Fruit fly (Drosophila melanogaster) whole organism, embryonic: ENCODE results near the gene CG13407.

Experiments used
- ATbp ChIP-seq: fragments of 200-800 bp; sonication (Bioruptor generic); optimal IDR thresholded peaks from 2 replicates; lab custom pipeline; 2017; ENCODE audit warnings: missing biosample characterization, mild to moderate bottlenecking, missing genetic modification characterization, missing genetic modification reagents
- CG10267 ChIP-seq: fragments of 200-800 bp; sonication (Bioruptor generic); optimal IDR thresholded peaks from 2 replicates; lab custom pipeline; 2018; ENCODE audit warnings: missing biosample characterization, mild to moderate bottlenecking, missing genetic modification characterization, moderate library complexity
- CG10959 ChIP-seq: fragments of 200-800 bp; sonication (Bioruptor generic); IDR thresholded peaks from 2 replicates; pipeline ENCODE4 v1.3.6; 2022; ENCODE audit warnings: missing biosample characterization, missing genetic modification characterization
- CG12104 ChIP-seq: fragments of 200-800 bp; sonication (Bioruptor generic); optimal IDR thresholded peaks from 3 replicates; lab custom pipeline; 2016; ENCODE audit warnings: missing biosample characterization, missing genetic modification characterization
- CG13123 ChIP-seq: fragments of 200-800 bp; sonication (Bioruptor generic); optimal IDR thresholded peaks from 2 replicates; lab custom pipeline; 2016; ENCODE audit warnings: missing biosample characterization, missing genetic modification characterization
- CG13624 ChIP-seq: fragments of 200-800 bp; sonication (Bioruptor generic); optimal IDR thresholded peaks from 2 replicates; lab custom pipeline; 2016; ENCODE audit warnings: missing biosample characterization, missing genetic modification characterization
- CG15479 ChIP-seq: fragments of 200-800 bp; sonication (Bioruptor generic); optimal IDR thresholded peaks from 3 replicates; lab custom pipeline; 2019; ENCODE audit warnings: missing biosample characterization, mild to moderate bottlenecking, missing genetic modification characterization, moderate library complexity
- CG1603 ChIP-seq: fragments of 200-800 bp; sonication (Bioruptor generic); optimal IDR thresholded peaks from 2 replicates; lab custom pipeline; 2019; ENCODE audit warnings: missing biosample characterization, mild to moderate bottlenecking, missing genetic modification characterization, moderate library complexity
- CG17359 ChIP-seq: fragments of 200-800 bp; sonication (Bioruptor generic); optimal IDR thresholded peaks from 3 replicates; lab custom pipeline; 2018; ENCODE audit warnings: missing biosample characterization, mild to moderate bottlenecking, missing genetic modification characterization, moderate library complexity
- CG2202 ChIP-seq: fragments of 200-800 bp; sonication (Bioruptor generic); optimal IDR thresholded peaks from 2 replicates; lab custom pipeline; 2018; ENCODE audit warnings: missing biosample characterization, mild to moderate bottlenecking, missing genetic modification characterization
- CG3726 ChIP-seq: fragments of 200-800 bp; sonication (Bioruptor generic); IDR thresholded peaks from 3 replicates; pipeline ENCODE4, ENCODE4 v1.3.6; 2022; ENCODE audit warnings: missing biosample characterization, missing genetic modification characterization
- CG4328 ChIP-seq: fragments of 200-800 bp; sonication (Bioruptor generic); optimal IDR thresholded peaks from 3 replicates; lab custom pipeline; 2017; ENCODE audit warnings: missing biosample characterization, missing genetic modification reagents, missing genetic modification characterization
- CG5953 ChIP-seq: fragments of 200-800 bp; sonication (Bioruptor generic); IDR thresholded peaks from 2 replicates; pipeline ENCODE4 v1.3.6; 2022; ENCODE audit warnings: missing biosample characterization, missing genetic modification characterization
- CG7357 ChIP-seq: fragments of 200-800 bp; sonication (Bioruptor generic); IDR thresholded peaks from 3 replicates; pipeline ENCODE4 v1.3.6; 2022; ENCODE audit warnings: missing biosample characterization, missing genetic modification characterization
- CG8359 ChIP-seq: fragments of 200-800 bp; sonication (Bioruptor generic); optimal IDR thresholded peaks from 2 replicates; lab custom pipeline; 2017; ENCODE audit warnings: missing biosample characterization, mild to moderate bottlenecking, missing genetic modification characterization, borderline replicate concordance
- CG8388 ChIP-seq: fragments of 200-800 bp; sonication (Bioruptor generic); optimal IDR thresholded peaks from 2 replicates; lab custom pipeline; 2019; ENCODE audit warnings: missing biosample characterization, mild to moderate bottlenecking, missing genetic modification characterization, moderate library complexity
- CG8478 ChIP-seq: fragments of >200 bp; optimal IDR thresholded peaks from 2 replicates; lab custom pipeline; 2018
- CG9437 ChIP-seq: fragments of 200-800 bp; sonication (Bioruptor generic); optimal IDR thresholded peaks from 2 replicates; lab custom pipeline; 2018; ENCODE audit warnings: missing biosample characterization, mild to moderate bottlenecking, missing genetic modification characterization
- CG9797 ChIP-seq: fragments of 200-800 bp; sonication (Bioruptor generic); optimal IDR thresholded peaks from 3 replicates; lab custom pipeline; 2018; ENCODE audit warnings: missing biosample characterization, mild to moderate bottlenecking, missing genetic modification characterization
- CrebB ChIP-seq: fragments of 200-800 bp; sonication (Bioruptor generic); optimal IDR thresholded peaks from 3 replicates; lab custom pipeline; 2018; ENCODE audit warnings: missing biosample characterization, mild to moderate bottlenecking, missing genetic modification characterization
- D19A ChIP-seq: fragments of 200-800 bp; optimal IDR thresholded peaks from 3 replicates; lab custom pipeline; 2019; ENCODE audit warnings: missing biosample characterization, mild to moderate bottlenecking, missing genetic modification characterization, moderate library complexity
- Dip2 ChIP-seq: fragments of 200-800 bp; sonication (Bioruptor generic); IDR thresholded peaks from 2 replicates; pipeline ENCODE4 v1.3.6; 2022; ENCODE audit warnings: missing biosample characterization, missing genetic modification characterization
- Gug ChIP-seq: fragments of 200-800 bp; sonication (Bioruptor generic); IDR thresholded peaks from 4 replicates; pipeline ENCODE4 v1.3.6; 2022; ENCODE audit warnings: missing biosample characterization, missing genetic modification characterization
- Lpt ChIP-seq: fragments of >200 bp; optimal IDR thresholded peaks from 2 replicates; lab custom pipeline; 2018; ENCODE audit warnings: missing biosample characterization, missing genetic modification characterization
- MBD-R2 ChIP-seq: fragments of 200-800 bp; sonication (Bioruptor generic); IDR thresholded peaks from 2 replicates; pipeline ENCODE4 v1.3.6; 2022; ENCODE audit warnings: missing biosample characterization, missing genetic modification characterization
- MTF-1 ChIP-seq: fragments of 200-800 bp; sonication (Bioruptor generic); optimal IDR thresholded peaks from 2 replicates; lab custom pipeline; 2018; ENCODE audit warnings: missing biosample characterization, mild to moderate bottlenecking, missing genetic modification characterization, borderline replicate concordance
- Med ChIP-seq: fragments of 200-800 bp; sonication (Bioruptor generic); peaks from one replicate; lab custom pipeline; 2016; ENCODE audit warnings: missing biosample characterization, missing genetic modification characterization, mild to moderate bottlenecking, inconsistent platforms, moderate library complexity
- Ravus ChIP-seq: fragments of 200-800 bp; sonication (Bioruptor generic); IDR thresholded peaks from 2 replicates; pipeline ENCODE4 v1.3.6; 2022; ENCODE audit warnings: missing biosample characterization, missing genetic modification characterization
- Scr ChIP-seq: fragments of 200-800 bp; sonication (Bioruptor generic); IDR thresholded peaks from 2 replicates; pipeline ENCODE4 v1.3.6; 2022; ENCODE audit warnings: missing biosample characterization, missing genetic modification characterization; ENCODE audit not compliant: partially characterized antibody
- Sox100B ChIP-seq: fragments of 200-800 bp; sonication (Bioruptor generic); optimal IDR thresholded peaks from 3 replicates; lab custom pipeline; 2018; ENCODE audit warnings: missing biosample characterization, mild to moderate bottlenecking, missing genetic modification characterization
- TFAM ChIP-seq: fragments of 200-800 bp; sonication (Bioruptor generic); optimal IDR thresholded peaks from 2 replicates; lab custom pipeline; 2017; ENCODE audit warnings: missing biosample characterization, missing genetic modification characterization, inconsistent platforms
- Xrp1 ChIP-seq: fragments of 200-800 bp; sonication (Bioruptor generic); IDR thresholded peaks from 2 replicates; pipeline ENCODE4 v1.3.6; 2022; ENCODE audit warnings: missing biosample characterization, missing genetic modification characterization
- ab ChIP-seq: fragments of 200-800 bp; sonication (Bioruptor generic); optimal IDR thresholded peaks from 2 replicates; lab custom pipeline; 2016; ENCODE audit warnings: missing biosample characterization, missing genetic modification characterization
- al ChIP-seq: fragments of 200-800 bp; sonication (Bioruptor generic); IDR thresholded peaks from 2 replicates; pipeline ENCODE4 v1.3.6; 2022; ENCODE audit warnings: missing biosample characterization, missing genetic modification characterization
- cg ChIP-seq: fragments of 200-800 bp; sonication (Bioruptor generic); optimal IDR thresholded peaks from 3 replicates; lab custom pipeline; 2019; ENCODE audit warnings: missing biosample characterization, mild to moderate bottlenecking, missing genetic modification characterization, moderate library complexity
- chif ChIP-seq, 2 experiments: fragments of 200-800 bp; sonication (Bioruptor generic); optimal IDR thresholded peaks; 3 replicates each; lab custom pipeline; 2016; ENCODE audit warnings: missing biosample characterization in 2 of 2, missing genetic modification characterization in 2 of 2
- chm ChIP-seq: fragments of 200-800 bp; sonication (Bioruptor generic); IDR thresholded peaks from 2 replicates; pipeline ENCODE4 v1.3.6; 2022; ENCODE audit warnings: missing biosample characterization, missing genetic modification characterization
- danr ChIP-seq: fragments of 200-800 bp; sonication (Bioruptor generic); IDR thresholded peaks from 2 replicates; pipeline ENCODE4 v1.3.6; 2022; ENCODE audit warnings: missing biosample characterization, missing genetic modification characterization
- dmrt99B ChIP-seq: fragments of 200-800 bp; sonication (Bioruptor generic); optimal IDR thresholded peaks from 2 replicates; lab custom pipeline; 2018; ENCODE audit warnings: missing biosample characterization, mild to moderate bottlenecking, missing genetic modification characterization, moderate library complexity
- dysf ChIP-seq: fragments of 200-800 bp; sonication (Bioruptor generic); IDR thresholded peaks from 3 replicates; pipeline ENCODE4 v1.3.6; 2022; ENCODE audit warnings: missing biosample characterization, missing genetic modification characterization
- en ChIP-seq: fragments of 200-800 bp; sonication (Bioruptor generic); optimal IDR thresholded peaks from 2 replicates; lab custom pipeline; 2016; ENCODE audit warnings: missing biosample characterization, missing genetic modification characterization
- gem ChIP-seq: fragments of 200-800 bp; sonication (Bioruptor generic); optimal IDR thresholded peaks from 2 replicates; lab custom pipeline; 2019; ENCODE audit warnings: missing biosample characterization, mild to moderate bottlenecking, missing genetic modification characterization, moderate library complexity
- grn ChIP-seq: fragments of 200-800 bp; sonication (Bioruptor generic); optimal IDR thresholded peaks from 3 replicates; lab custom pipeline; 2017; ENCODE audit warnings: missing biosample characterization, missing genetic modification characterization
- gt ChIP-seq: fragments of 200-800 bp; sonication (Bioruptor generic); IDR thresholded peaks from 2 replicates; pipeline ENCODE4 v1.3.6; 2022; ENCODE audit warnings: missing biosample characterization, missing genetic modification characterization
- lmd ChIP-seq: fragments of 200-800 bp; sonication (Bioruptor generic); IDR thresholded peaks from 2 replicates; pipeline ENCODE4 v1.3.6; 2022; ENCODE audit warnings: missing biosample characterization, missing genetic modification characterization
- org-1 ChIP-seq: fragments of 200-800 bp; sonication (Bioruptor generic); optimal IDR thresholded peaks from 2 replicates; lab custom pipeline; 2017; ENCODE audit warnings: missing biosample characterization, missing genetic modification characterization
- ranshi ChIP-seq: fragments of 200-800 bp; sonication (Bioruptor generic); IDR thresholded peaks from 2 replicates; pipeline ENCODE4 v1.3.6; 2022; ENCODE audit warnings: missing biosample characterization, missing genetic modification characterization
- twi ChIP-seq: fragments of 200-800 bp; optimal IDR thresholded peaks from 2 replicates; lab custom pipeline; 2019; ENCODE audit warnings: missing biosample characterization, mild to moderate bottlenecking, missing genetic modification characterization, moderate library complexity
- vfl ChIP-seq: fragments of 200-800 bp; sonication (Bioruptor generic); optimal IDR thresholded peaks from 2 replicates; lab custom pipeline; 2016; ENCODE audit warnings: missing biosample characterization, missing genetic modification characterization

The CG13407 gene

dm6 chr3R:22145425-22146411 lies 42.5 kb downstream of the CG13407 start (continued):
- peak; percentile 75 for TF ChIP-seq CG17359
- TF ChIP-seq ranshi (GFP tag; lab: Robert Waterston, UW) = peak; percentile 85; the same call in 1 of the 2 replicates
- no peak for TF ChIP-seq TFAM (GFP tag; lab: Kevin White, UChicago)
- peak; percentile 51 for TF ChIP-seq en (GFP tag; lab: Kevin White, UChicago)
- TF ChIP-seq CG3726 (GFP tag; lab: Robert Waterston, UW) = peak; percentile 62; the same call in 1 of the 3 replicates
- TF ChIP-seq CG12104 (GFP tag; lab: Kevin White, UChicago) = peak; percentile 1
- TF ChIP-seq gem (tag; lab: Kevin White, UChicago) = peak; percentile 86
- no peak for TF ChIP-seq Scr (GFP tag; lab: Robert Waterston, UW)
- peak; percentile 67 for TF ChIP-seq twi
- peak; percentile 76 for TF ChIP-seq CG5953 (GFP tag; lab: Robert Waterston, UW)
- TF ChIP-seq CG9437 (GFP tag; lab: Kevin White, UChicago) = peak; percentile 61
- TF ChIP-seq org-1 (GFP tag; lab: Kevin White, UChicago) = peak; percentile 65
- peak; percentile 62 for TF ChIP-seq CG8359
- TF ChIP-seq cg (GFP tag; lab: Kevin White, UChicago) = peak; percentile 31
- TF ChIP-seq dmrt99B (tag; lab: Kevin White, UChicago) = peak; percentile 91
- peak; percentile 17 for TF ChIP-seq CG4328 (GFP tag; lab: Kevin White, UChicago)
- peak; percentile 76 for TF ChIP-seq ATbp (GFP tag; lab: Kevin White, UChicago)
- peak; percentile 28 for TF ChIP-seq Ravus
- TF ChIP-seq dysf (GFP tag; lab: Robert Waterston, UW) = peak; percentile 78
- TF ChIP-seq Med (GFP tag; lab: Kevin White, UChicago) = peak; percentile 97
- TF ChIP-seq al (GFP tag; lab: Robert Waterston, UW) = no peak
- TF ChIP-seq vfl = no peak
- TF ChIP-seq CG8388 = peak; percentile 77
- peak; percentile 67; the same call in 2 of the 3 replicates for TF ChIP-seq CG7357 (GFP tag; lab: Robert Waterston, UW)
- TF ChIP-seq Sox100B = peak; percentile 75
- TF ChIP-seq Lpt = no peak
- no peak for TF ChIP-seq MBD-R2 (GFP tag; lab: Robert Waterston, UW)
- peak; percentile 73 for TF ChIP-seq gt (GFP tag; lab: Robert Waterston, UW)
- peak; percentile 76 for TF ChIP-seq D19A (tag; lab: Kevin White, UChicago)
- TF ChIP-seq CG10959 (GFP tag; lab: Robert Waterston, UW) = peak; percentile 81
- TF ChIP-seq lmd (GFP tag; lab: Robert Waterston, UW) = peak; percentile 83
- peak; percentile 48 for TF ChIP-seq ab (GFP tag; lab: Kevin White, UChicago)
- TF ChIP-seq danr (GFP tag; lab: Robert Waterston, UW) = peak; percentile 75
- peak; percentile 79; the same call in 3 of the 4 replicates for TF ChIP-seq Gug (GFP tag; lab: Robert Waterston, UW)
- no peak for TF ChIP-seq CG8478 (lab: Kevin White, UChicago)
- TF ChIP-seq chm = peak; percentile 95
- peak; percentile 35 for TF ChIP-seq CrebB (tag; lab: Kevin White, UChicago)
- TF ChIP-seq CG1603 (tag; lab: Kevin White, UChicago) = peak; percentile 55
- peak; percentile 51 for TF ChIP-seq CG13624 (GFP tag; lab: Kevin White, UChicago)
- TF ChIP-seq grn (GFP tag; lab: Kevin White, UChicago) = peak; percentile 38
- no peak for TF ChIP-seq CG9797 (GFP tag; lab: Kevin White, UChicago)
- no peak for TF ChIP-seq Dip2 (GFP tag; lab: Robert Waterston, UW)
- peak; percentile 82 for TF ChIP-seq CG2202 (tag; lab: Kevin White, UChicago)
- peak; percentile 13 for TF ChIP-seq CG13123 (GFP tag; lab: Kevin White, UChicago)
- peak; percentile 79 for TF ChIP-seq CG15479 (GFP tag; lab: Kevin White, UChicago)
- peak; percentile 61 to 75 for TF ChIP-seq chif (GFP tag; optimal IDR thresholded peaks at IDR 0.05; lab: Kevin White, UChicago)
- TF ChIP-seq CG10267 (tag; lab: Kevin White, UChicago) = peak; percentile 71
- peak; percentile 93 for TF ChIP-seq Xrp1 (GFP tag; lab: Robert Waterston, UW)
- TF ChIP-seq MTF-1 (GFP tag; lab: Kevin White, UChicago) = no peak
